Worm (Caenorhabditis elegans) whole organism, mixed stage, embryonic: ENCODE measurements around the gene alh-8.
A peak's percentile ranks its signal among the peaks of the same experiment; 100 is the strongest.

Source experiments
- bed-3 ChIP-seq: fragments of 200-800 bp; sonication (Bioruptor generic); optimal IDR thresholded peaks from 3 replicates; lab custom pipeline; 2018; ENCODE audit warnings: mild to moderate bottlenecking, missing genetic modification characterization, moderate library complexity, missing compliant biosample characterization
- blmp-1 ChIP-seq: fragments of 150-350 bp; optimal IDR thresholded peaks from 2 replicates; lab custom pipeline; 2014; ENCODE audit warnings: missing biosample characterization, missing genetic modification characterization
- ceh-43 ChIP-seq: fragments of 200-800 bp; sonication (Bioruptor generic); optimal IDR thresholded peaks from 2 replicates; lab custom pipeline; 2018; ENCODE audit warnings: mild to moderate bottlenecking, missing genetic modification characterization, moderate library complexity, missing compliant biosample characterization
- ceh-83 ChIP-seq: fragments of 200-800 bp; sonication (Bioruptor generic); optimal IDR thresholded peaks from 2 replicates; lab custom pipeline; 2018; ENCODE audit warnings: mild to moderate bottlenecking, missing genetic modification characterization, missing compliant biosample characterization
- ces-1 ChIP-seq: fragments of 150-350 bp; optimal IDR thresholded peaks from 2 replicates; lab custom pipeline; 2014; ENCODE audit warnings: missing biosample characterization, missing genetic modification reagents, missing genetic modification characterization
- cnd-1 ChIP-seq: fragments of 200-800 bp; sonication (Bioruptor generic); optimal IDR thresholded peaks from 2 replicates; lab custom pipeline; 2018; ENCODE audit warnings: mild to moderate bottlenecking, missing genetic modification characterization, missing compliant biosample characterization
- drap-1 ChIP-seq: fragments of 200-800 bp; sonication (Bioruptor generic); optimal IDR thresholded peaks from 3 replicates; lab custom pipeline; 2018; ENCODE audit warnings: mild to moderate bottlenecking, missing genetic modification characterization, missing compliant biosample characterization
- elt-1 ChIP-seq: sonication (generic microtip); optimal IDR thresholded peaks from 2 replicates; lab custom pipeline; 2017; ENCODE audit warnings: missing genetic modification characterization, mild to moderate bottlenecking, missing compliant biosample characterization, antibody characterized with exemption, moderate library complexity, borderline replicate concordance; ENCODE audit not compliant: insufficient read depth
- elt-3 ChIP-seq: fragments of 150-350 bp; optimal IDR thresholded peaks from 2 replicates; lab custom pipeline; 2014; ENCODE audit warnings: missing biosample characterization, missing genetic modification characterization
- flh-1 ChIP-seq: fragments of 200-800 bp; sonication (Bioruptor generic); optimal IDR thresholded peaks from 2 replicates; lab custom pipeline; 2018; ENCODE audit warnings: mild to moderate bottlenecking, missing genetic modification characterization, moderate library complexity, missing compliant biosample characterization
- ham-2 ChIP-seq: fragments of 200-800 bp; sonication (Bioruptor generic); optimal IDR thresholded peaks from 2 replicates; lab custom pipeline; 2018; ENCODE audit warnings: mild to moderate bottlenecking, missing genetic modification characterization, missing compliant biosample characterization
- hlh-1 ChIP-seq: fragments of 150-350 bp; optimal IDR thresholded peaks from 2 replicates; lab custom pipeline; 2014; ENCODE audit warnings: missing biosample characterization, missing genetic modification reagents, missing genetic modification characterization
- lin-13 ChIP-seq: fragments of 150-350 bp; optimal IDR thresholded peaks from 2 replicates; lab custom pipeline; 2014; ENCODE audit warnings: missing biosample characterization, missing genetic modification characterization
- lin-32 ChIP-seq: fragments of 200-800 bp; sonication (Bioruptor generic); optimal IDR thresholded peaks from 2 replicates; lab custom pipeline; 2018; ENCODE audit warnings: mild to moderate bottlenecking, missing genetic modification characterization, missing compliant biosample characterization
- lsy-2 ChIP-seq: fragments of 150-350 bp; optimal IDR thresholded peaks from 2 replicates; lab custom pipeline; 2014; ENCODE audit warnings: missing biosample characterization, missing genetic modification characterization
- mep-1 ChIP-seq: fragments of 150-350 bp; optimal IDR thresholded peaks from 2 replicates; lab custom pipeline; 2017; ENCODE audit warnings: missing biosample characterization, missing genetic modification reagents, missing genetic modification characterization, inconsistent platforms
- mls-2 ChIP-seq: sonication (generic microtip); optimal IDR thresholded peaks from 2 replicates; lab custom pipeline; 2016; ENCODE audit warnings: mild to moderate bottlenecking, missing genetic modification characterization, moderate library complexity, missing compliant biosample characterization
- nhr-2 ChIP-seq: fragments of 150-350 bp; optimal IDR thresholded peaks from 2 replicates; lab custom pipeline; 2014; ENCODE audit warnings: missing biosample characterization, missing genetic modification characterization
- nhr-237 ChIP-seq: fragments of 150-350 bp; optimal IDR thresholded peaks from 2 replicates; lab custom pipeline; 2014; ENCODE audit warnings: missing biosample characterization, missing genetic modification characterization
- nhr-28 ChIP-seq: fragments of 150-350 bp; optimal IDR thresholded peaks from 2 replicates; lab custom pipeline; 2014; ENCODE audit warnings: missing biosample characterization, missing genetic modification characterization
- nhr-76 ChIP-seq: sonication (generic microtip); optimal IDR thresholded peaks from 2 replicates; lab custom pipeline; 2017; ENCODE audit warnings: missing biosample characterization, missing genetic modification characterization
- snpc-4 ChIP-seq: fragments of 150-350 bp; optimal IDR thresholded peaks from 2 replicates; lab custom pipeline; 2014; ENCODE audit warnings: missing biosample characterization, missing genetic modification characterization
- unc-120 ChIP-seq: sonication (generic microtip); optimal IDR thresholded peaks from 2 replicates; lab custom pipeline; 2017; ENCODE audit warnings: missing genetic modification characterization, missing compliant biosample characterization; ENCODE audit not compliant: poor library complexity, severe bottlenecking
- unc-39 ChIP-seq: fragments of 150-350 bp; optimal IDR thresholded peaks from 2 replicates; lab custom pipeline; 2014; ENCODE audit warnings: missing biosample characterization, missing genetic modification characterization
- unc-62 ChIP-seq: fragments of 150-350 bp; optimal IDR thresholded peaks from 2 replicates; lab custom pipeline; 2014; ENCODE audit warnings: missing biosample characterization, missing genetic modification reagents, missing genetic modification characterization
- zip-8 ChIP-seq: fragments of 150-350 bp; optimal IDR thresholded peaks from 2 replicates; lab custom pipeline; 2014; ENCODE audit warnings: missing biosample characterization, missing genetic modification characterization

alh-8 gene

DNA sequence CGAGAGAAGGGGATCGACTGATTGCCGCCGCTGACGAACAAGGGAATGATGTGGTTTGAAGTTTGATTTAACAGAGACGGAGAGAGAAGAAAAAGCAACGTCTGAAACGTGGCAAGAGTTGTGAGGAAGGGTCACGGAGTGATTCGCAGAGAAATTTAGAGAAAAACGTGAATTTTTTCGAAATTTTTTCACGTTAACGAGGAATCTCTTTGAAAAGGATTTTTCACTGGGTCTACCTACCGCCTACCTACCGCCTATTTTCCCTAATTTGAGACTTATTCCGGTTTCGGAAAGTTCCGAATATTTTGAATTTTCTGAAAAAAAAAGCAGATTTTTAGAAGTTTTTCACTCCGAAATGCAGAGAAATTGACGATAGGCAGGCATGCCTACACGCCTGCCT, 19.4 kb upstream of the alh-8 start, which contains the start of gene fcmt-1:
TSS of gene fcmt-1 (minus strand) at position 101 of the 400 bp plus-strand sequence.
- no peak for TF ChIP-seq flh-1 (GFP tag; lab: Kevin White, UChicago)
- no peak for TF ChIP-seq nhr-28
- no peak for TF ChIP-seq ham-2 (GFP tag; lab: Kevin White, UChicago)
- TF ChIP-seq unc-120 (tag; lab: Kevin White, UChicago), result no peak
- TF ChIP-seq elt-3 (tag; lab: Kevin White, UChicago), result no peak
- no peak for TF ChIP-seq snpc-4 (tag; lab: Kevin White, UChicago)
- TF ChIP-seq nhr-237, result no peak

DNA sequence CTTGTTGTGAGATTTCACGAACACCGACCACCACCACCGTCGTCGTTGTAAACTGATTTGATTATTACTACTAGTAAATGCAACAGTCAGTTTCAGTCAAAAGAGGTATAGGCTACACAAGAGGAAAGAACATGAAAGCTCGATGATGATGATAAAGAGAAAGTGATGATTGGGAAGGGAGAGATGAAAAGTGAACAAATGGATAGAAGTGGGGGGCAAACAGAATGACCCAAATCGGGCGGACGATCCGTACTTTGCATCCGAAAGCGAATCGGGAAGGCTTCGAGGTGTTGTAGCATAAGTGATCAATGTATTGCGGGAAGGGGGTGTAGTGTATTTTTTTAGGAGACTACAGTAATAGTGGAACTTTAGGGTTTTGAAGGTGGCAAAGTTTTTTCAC, 18.1 kb upstream of the alh-8 start:
- TF ChIP-seq cnd-1, result no peak
- peak; percentile 52 for TF ChIP-seq blmp-1 (tag; lab: Kevin White, UChicago)

ce11 chrII:11713569-11713968, 15.3 kb upstream of the alh-8 start, which contains the start of gene F13D12.10:
Gene F13D12.10, plus strand, starts transcription at chrII:11713799.
- TF ChIP-seq blmp-1 (tag; lab: Kevin White, UChicago), result no peak
- TF ChIP-seq lin-13 (tag; lab: Kevin White, UChicago), result no peak
- TF ChIP-seq unc-120 (tag; lab: Kevin White, UChicago), result peak; percentile 7
- no peak for TF ChIP-seq mep-1 (tag; lab: Kevin White, UChicago)
- no peak for TF ChIP-seq ces-1 (GFP tag; lab: Kevin White, UChicago)
- TF ChIP-seq hlh-1 (tag; lab: Kevin White, UChicago), result peak; percentile 95
- TF ChIP-seq cnd-1, result no peak
- no peak for TF ChIP-seq ceh-43 (GFP tag; lab: Kevin White, UChicago)
- TF ChIP-seq ham-2 (GFP tag; lab: Kevin White, UChicago), result no peak

- TF ChIP-seq lin-13 (tag; lab: Kevin White, UChicago) (no peak), bed-3 (GFP tag; lab: Kevin White, UChicago) (no peak), unc-62 (GFP tag; lab: Kevin White, UChicago) (no peak), elt-1 (no peak), ceh-83 (no peak), mls-2 (tag; lab: Kevin White, UChicago) (no peak), elt-3 (tag; lab: Kevin White, UChicago) (no peak), hlh-1 (tag; lab: Kevin White, UChicago) (no peak), lsy-2 (tag; lab: Kevin White, UChicago) (no peak), zip-8 (tag; lab: Kevin White, UChicago) (no peak), lin-32 (GFP tag; lab: Kevin White, UChicago) (no peak), nhr-76 (no peak), unc-39 (tag; lab: Kevin White, UChicago) (no peak), blmp-1 (tag; lab: Kevin White, UChicago) (no peak), drap-1 (no peak), flh-1 (GFP tag; lab: Kevin White, UChicago) (no peak)
Observed at ce11 chrII:11714728-11715127, 14.1 kb upstream of the alh-8 start.

DNA sequence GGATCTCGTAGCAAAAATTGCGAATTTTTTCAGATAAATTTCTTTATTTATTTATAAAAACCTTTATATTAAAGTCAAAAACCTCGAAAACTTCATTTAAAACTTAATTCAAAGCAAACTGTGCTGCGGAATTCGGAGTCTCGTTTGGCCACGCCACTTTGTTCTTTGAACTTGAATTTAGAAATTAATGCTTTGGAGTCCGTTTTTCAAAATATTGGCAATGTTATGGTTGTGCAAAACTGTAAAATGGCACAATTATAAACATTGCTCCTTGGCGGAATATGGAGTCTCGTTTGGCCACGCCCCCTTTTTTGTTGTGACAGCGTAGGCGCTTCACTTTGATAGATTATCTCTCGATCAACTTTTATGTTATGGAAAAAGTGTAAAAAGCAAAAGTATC, 9.3 kb upstream of the alh-8 start:
- TF ChIP-seq ham-2 (GFP tag; lab: Kevin White, UChicago) (no peak), ceh-83 (no peak)

DNA sequence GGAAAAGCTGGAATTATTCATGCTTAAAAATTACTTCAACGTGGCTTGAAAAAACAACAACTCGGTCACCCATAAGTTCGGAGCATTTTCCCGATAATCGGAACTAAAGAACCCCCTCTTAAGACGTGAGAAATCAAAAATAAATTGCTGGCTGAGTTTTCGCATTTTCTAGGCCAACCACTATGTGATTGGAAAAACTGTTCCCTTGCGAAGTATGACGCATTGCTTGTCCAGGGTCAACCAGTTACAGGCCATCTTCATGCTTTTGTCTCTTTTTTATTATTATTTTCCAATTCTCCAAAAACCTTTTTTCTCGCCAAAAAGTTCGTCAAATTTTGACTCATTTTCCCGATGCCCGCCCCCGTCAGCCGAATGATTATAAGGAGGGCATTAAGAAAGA, 8.8 kb upstream of the alh-8 start, which contains the start of gene F13D12.3:
TSS of gene F13D12.3 (plus strand) at position 301 of the 400 bp plus-strand sequence.
- no peak for TF ChIP-seq mep-1 (tag; lab: Kevin White, UChicago)
- no peak for TF ChIP-seq bed-3 (GFP tag; lab: Kevin White, UChicago)
- TF ChIP-seq mls-2 (tag; lab: Kevin White, UChicago), result no peak
- no peak for TF ChIP-seq nhr-2
- TF ChIP-seq elt-3 (tag; lab: Kevin White, UChicago), result no peak
- TF ChIP-seq, all 35 proteins: peak for 0

DNA sequence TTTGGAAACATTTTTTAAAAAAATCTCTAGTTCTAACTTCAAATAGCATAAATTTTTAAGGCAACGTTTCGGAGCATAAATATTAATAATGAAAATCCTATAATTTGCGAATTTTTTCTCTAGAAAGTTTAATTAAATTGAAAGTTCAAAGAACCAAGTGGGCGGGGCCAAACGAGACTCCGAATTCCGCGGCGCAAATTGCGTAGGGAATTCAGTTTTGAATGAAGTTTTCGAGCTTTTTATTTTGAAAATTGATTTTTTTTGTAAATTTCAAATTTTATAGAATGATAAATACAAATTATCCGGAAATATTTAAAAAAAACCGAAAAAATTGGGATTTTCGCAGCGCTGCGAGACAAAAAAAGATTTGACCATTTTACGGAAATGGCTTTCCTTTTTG, 8.0 kb upstream of the alh-8 start:
- TF ChIP-seq blmp-1 (tag; lab: Kevin White, UChicago) (no peak), unc-62 (GFP tag; lab: Kevin White, UChicago) (no peak), ham-2 (GFP tag; lab: Kevin White, UChicago) (no peak)
- TF ChIP-seq, all 35 proteins: peak for 0
